Worm (Caenorhabditis elegans) whole organism, L4 larva: ENCODE measurements around the gene Y47D7A.15.

Experiments
- aha-1 ChIP-seq: fragments of 150-350 bp; peaks from one replicate; lab custom pipeline; 2014; ENCODE audit warnings: missing biosample characterization, missing genetic modification characterization
- ceh-28 ChIP-seq: fragments of 150-350 bp; optimal IDR thresholded peaks from 2 replicates; lab custom pipeline; 2014; ENCODE audit warnings: missing biosample characterization, missing genetic modification reagents, missing genetic modification characterization
- egl-43 ChIP-seq: fragments of 200-800 bp; sonication (Bioruptor generic); IDR thresholded peaks from 2 replicates; pipeline ENCODE4 v1.3.6; 2022; ENCODE audit warnings: missing genetic modification reagents, missing genetic modification characterization, missing compliant biosample characterization
- lin-15B ChIP-seq: fragments of 150-350 bp; sonication (generic microtip); optimal IDR thresholded peaks from 3 replicates; lab custom pipeline; 2014; ENCODE audit warnings: missing biosample characterization, missing genetic modification characterization
- snpc-4 ChIP-seq: fragments of 150-350 bp; optimal IDR thresholded peaks from 2 replicates; lab custom pipeline; 2014; ENCODE audit warnings: missing biosample characterization, missing genetic modification characterization

ce11 chrV:4423860-4424401 is 9.1 kb downstream of the Y47D7A.15 start, which contains the start of the genes Y47D7A.9 and Y47D7A.19:
- TF ChIP-seq aha-1 (no peak), egl-43 (GFP tag; lab: Robert Waterston, UW) (no peak), lin-15B (tag; lab: Kevin White, UChicago) (no peak), snpc-4 (tag; lab: Kevin White, UChicago) (no peak), ceh-28 (tag; lab: Kevin White, UChicago) (no peak)
